Worm (Caenorhabditis elegans) whole organism, L4/young adult: ENCODE results near the gene lgc-56.

ENCODE experiments used
- dao-5 ChIP-seq: sonication (generic microtip); optimal IDR thresholded peaks from 2 replicates; lab custom pipeline; 2016; ENCODE audit warnings: missing genotype, missing genetic modification characterization, moderate library complexity, missing compliant biosample characterization
- him-1 ChIP-seq: sonication (generic microtip); optimal IDR thresholded peaks from 2 replicates; lab custom pipeline; 2016; ENCODE audit warnings: missing genotype, missing genetic modification reagents, missing genetic modification characterization, missing compliant biosample characterization

ce11 chrII:5115733-5116132 lies 14.4 kb upstream of the lgc-56 start, which contains the start of gene srsy-1:
- TF ChIP-seq dao-5 (tag; lab: Kevin White, UChicago) (no peak), him-1 (tag; lab: Kevin White, UChicago) (no peak)
